Worm (Caenorhabditis elegans): ENCODE data around the gene pitr-6.

Gene pitr-6

ce11 chrII:12482622-12483021, 37.5 kb downstream of the pitr-6 start, which contains the start of gene fbxb-102:
Gene fbxb-102, plus strand, starts transcription at chrII:12482922.
- TF ChIP-seq ctbp-1 (GFP tag; IDR thresholded peaks at IDR 0.05): no peak
- no peak for TF ChIP-seq lsy-2 (tag; optimal IDR thresholded peaks at IDR 0.05)

ce11 chrII:12485060-12485459, 39.9 kb downstream of the pitr-6 start, which contains the start of gene F15A4.10:
Gene F15A4.10, minus strand, starts transcription at chrII:12485160.
- no peak for TF ChIP-seq zip-11 (GFP tag; IDR thresholded peaks at IDR 0.05)
- no peak for TF ChIP-seq tra-1 (GFP tag; IDR thresholded peaks at IDR 0.05)
- no peak for TF ChIP-seq duxl-1 (tag; optimal IDR thresholded peaks at IDR 0.05; ENCODE audit: poor library complexity)
- 0 out of 2 replicates have a peak, but pooled peaks have one; percentile 0 for TF ChIP-seq set-16 (GFP tag; IDR thresholded peaks at IDR 0.05)
- no peak for TF ChIP-seq ztf-7 (tag; optimal IDR thresholded peaks at IDR 0.05)

- no peak for TF ChIP-seq lin-39 (tag; optimal IDR thresholded peaks at IDR 0.05)
- no peak for TF ChIP-seq daf-8 (GFP tag; IDR thresholded peaks at IDR 0.05)
- TF ChIP-seq mxl-2 (GFP tag; conservative IDR thresholded peaks at IDR 0.05): no peak
- TF ChIP-seq sdz-12 (GFP tag; optimal IDR thresholded peaks at IDR 0.05): no peak
- no peak for TF ChIP-seq nhr-102 (tag; optimal IDR thresholded peaks at IDR 0.05)
- no peak for TF ChIP-seq nhr-77 (tag; optimal IDR thresholded peaks at IDR 0.05)
- no peak for TF ChIP-seq lir-3 (tag; optimal IDR thresholded peaks at IDR 0.05)
Observed at ce11 chrII:12488810-12489209, 43.7 kb downstream of the pitr-6 start.

ce11 chrII:12489903-12490302, 44.8 kb downstream of the pitr-6 start, which contains the start of gene T21B4.15:
Gene T21B4.15, plus strand, starts transcription at chrII:12490203.
- TF ChIP-seq ctbp-1 (GFP tag; IDR thresholded peaks at IDR 0.05) (no peak), zfp-3 (GFP tag; conservative IDR thresholded peaks at IDR 0.05) (no peak)

- TF ChIP-seq ceh-28 (tag; optimal IDR thresholded peaks at IDR 0.05): no peak
- TF ChIP-seq gei-8 (GFP tag; optimal IDR thresholded peaks at IDR 0.05): no peak
- no peak for TF ChIP-seq jun-1 (tag; optimal IDR thresholded peaks at IDR 0.05)
- TF ChIP-seq lin-1 (GFP tag; IDR thresholded peaks at IDR 0.05): no peak
- no peak for TF ChIP-seq attf-4 (tag; optimal IDR thresholded peaks at IDR 0.05)
- TF ChIP-seq F49E8.2 (tag; optimal IDR thresholded peaks at IDR 0.05; ENCODE audit: borderline replicate concordance): no peak
- no peak for TF ChIP-seq unc-130 (GFP tag; optimal IDR thresholded peaks at IDR 0.05)
- TF ChIP-seq R02D3.7 (tag; optimal IDR thresholded peaks at IDR 0.05): no peak
- no peak for TF ChIP-seq nhr-102 (tag; optimal IDR thresholded peaks at IDR 0.05)
- TF ChIP-seq spr-1 (tag; optimal IDR thresholded peaks at IDR 0.05): no peak
- TF ChIP-seq lin-39 (tag; optimal IDR thresholded peaks at IDR 0.05): no peak
- TF ChIP-seq nhr-237 (tag; optimal IDR thresholded peaks at IDR 0.05): no peak
- no peak for TF ChIP-seq aha-1 (tag)
Observed at ce11 chrII:12491936-12492335, 46.8 kb downstream of the pitr-6 start, which contains the start of gene srz-6. Gene srz-6, plus strand, starts transcription at chrII:12492236.

DNA sequence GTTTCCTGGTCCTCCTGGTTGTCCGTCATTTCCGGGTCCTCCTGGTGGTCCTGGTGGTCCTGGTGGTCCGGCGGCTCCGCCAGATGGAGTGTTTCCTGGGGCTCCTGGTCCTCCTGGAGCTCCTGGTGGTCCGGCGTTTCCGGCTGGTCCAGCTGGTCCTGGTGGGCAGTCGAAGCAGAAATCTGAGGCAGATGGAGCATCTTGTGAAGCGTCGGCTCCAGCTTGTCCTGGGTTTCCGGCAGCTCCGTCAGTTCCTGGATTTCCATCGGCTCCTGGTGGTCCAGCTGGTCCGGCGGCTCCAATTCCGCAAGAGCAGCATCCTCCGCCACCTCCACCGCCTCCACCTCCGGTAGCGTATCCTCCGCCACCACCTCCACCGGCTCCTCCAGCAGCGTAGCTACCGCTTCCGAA, 48.9 kb downstream of the pitr-6 start:
- TF ChIP-seq set-16 (GFP tag; IDR thresholded peaks at IDR 0.05) (peak; percentile 98), pha-4 (GFP tag; IDR thresholded peaks at IDR 0.05) (0 out of 2 replicates have a peak, but pooled peaks have one; percentile 49), pha-4 (tag; optimal IDR thresholded peaks at IDR 0.05) (no peak), spr-3 (GFP tag; optimal IDR thresholded peaks at IDR 0.05) (no peak), hmg-1.1 (GFP tag; IDR thresholded peaks at IDR 0.05) (no peak), madf-5 (GFP tag; IDR thresholded peaks at IDR 0.05) (no peak)

All from whole organism, L4 larva.